Worm (Caenorhabditis elegans) whole organism, L3 larva: ENCODE data around the gene ctsa-1.1.

Experiments used
- R02D3.7 ChIP-seq: fragments of 150-350 bp; optimal IDR thresholded peaks from 2 replicates; lab custom pipeline; 2014; ENCODE audit warnings: missing biosample characterization, missing genetic modification characterization
- ZK546.5 ChIP-seq: sonication (generic microtip); optimal IDR thresholded peaks from 2 replicates; lab custom pipeline; 2017; ENCODE audit warnings: missing biosample characterization, missing genetic modification characterization
- aly-2 ChIP-seq: fragments of 150-350 bp; optimal IDR thresholded peaks from 2 replicates; lab custom pipeline; 2014; ENCODE audit warnings: missing biosample characterization, missing genetic modification characterization
- ama-1 ChIP-seq: fragments of 150-350 bp; optimal IDR thresholded peaks from 2 replicates; lab custom pipeline; 2018
- ceh-16 ChIP-seq: sonication (generic microtip); optimal IDR thresholded peaks from 2 replicates; lab custom pipeline; 2017; ENCODE audit warnings: missing biosample characterization, missing genetic modification characterization
- ceh-28 ChIP-seq: fragments of 150-350 bp; optimal IDR thresholded peaks from 2 replicates; lab custom pipeline; 2014; ENCODE audit warnings: missing biosample characterization, missing genetic modification reagents, missing genetic modification characterization
- ceh-82 ChIP-seq: fragments of 150-350 bp; optimal IDR thresholded peaks from 2 replicates; lab custom pipeline; 2014; ENCODE audit warnings: missing biosample characterization, missing genetic modification characterization
- ceh-9 ChIP-seq: sonication (generic microtip); optimal IDR thresholded peaks from 2 replicates; lab custom pipeline; 2018; ENCODE audit warnings: missing biosample characterization, missing genetic modification characterization
- daf-12 ChIP-seq: fragments of 150-350 bp; optimal IDR thresholded peaks from 2 replicates; lab custom pipeline; 2014; ENCODE audit warnings: missing biosample characterization, missing genetic modification reagents, missing genetic modification characterization
- egl-27 ChIP-seq: sonication (generic microtip); optimal IDR thresholded peaks from 4 replicates; lab custom pipeline; 2017; ENCODE audit warnings: missing biosample characterization, missing genetic modification reagents, missing genetic modification characterization
- egl-5 ChIP-seq: fragments of 150-350 bp; optimal IDR thresholded peaks from 2 replicates; lab custom pipeline; 2017; ENCODE audit warnings: missing biosample characterization, missing genetic modification reagents, missing genetic modification characterization, inconsistent platforms
- elt-1 ChIP-seq: fragments of 150-350 bp; optimal IDR thresholded peaks from 2 replicates; lab custom pipeline; 2014; ENCODE audit warnings: missing biosample characterization, missing genetic modification characterization
- elt-2 ChIP-seq: sonication (generic microtip); optimal IDR thresholded peaks from 2 replicates; lab custom pipeline; 2016; ENCODE audit warnings: missing genetic modification reagents, mild to moderate bottlenecking, missing genetic modification characterization, missing compliant biosample characterization
- elt-3 ChIP-seq, 3 experiments: fragments of 150-350 bp in 1 of 3; sonication (generic microtip) in 2 of 3; optimal IDR thresholded peaks; 2 replicates in 2 of 3; 4 replicates in 1 of 3; lab custom pipeline; 2014 to 2017; ENCODE audit warnings: missing biosample characterization in 3 of 3, missing genetic modification characterization in 3 of 3
- eor-1 ChIP-seq, 2 experiments: fragments of 150-350 bp; optimal IDR thresholded peaks; 2 replicates each; lab custom pipeline; 2014 to 2018; ENCODE audit warnings: missing biosample characterization in 2 of 2, missing genetic modification characterization in 2 of 2
- fkh-10 ChIP-seq: sonication (generic microtip); optimal IDR thresholded peaks from 2 replicates; lab custom pipeline; 2017; ENCODE audit warnings: missing biosample characterization, missing genetic modification reagents, missing genetic modification characterization
- fkh-2 ChIP-seq: fragments of 150-350 bp; optimal IDR thresholded peaks from 2 replicates; lab custom pipeline; 2014; ENCODE audit warnings: missing biosample characterization, missing genetic modification reagents, missing genetic modification characterization
- fos-1 ChIP-seq: fragments of 150-350 bp; optimal IDR thresholded peaks from 2 replicates; lab custom pipeline; 2014; ENCODE audit warnings: missing biosample characterization, missing genetic modification characterization
- hmg-11 ChIP-seq: sonication (generic microtip); optimal IDR thresholded peaks from 2 replicates; lab custom pipeline; 2016; ENCODE audit warnings: missing genetic modification characterization, missing compliant biosample characterization
- jun-1 ChIP-seq: fragments of 150-350 bp; optimal IDR thresholded peaks from 2 replicates; lab custom pipeline; 2014; ENCODE audit warnings: missing biosample characterization, missing genetic modification reagents, missing genetic modification characterization
- lin-15B ChIP-seq: fragments of 150-350 bp; optimal IDR thresholded peaks from 2 replicates; lab custom pipeline; 2014; ENCODE audit warnings: missing biosample characterization, missing genetic modification characterization
- lin-39 ChIP-seq: fragments of 150-350 bp; optimal IDR thresholded peaks from 2 replicates; lab custom pipeline; 2018; ENCODE audit warnings: missing biosample characterization, missing genetic modification reagents, missing genetic modification characterization
- lsy-12 ChIP-seq: sonication (generic microtip); optimal IDR thresholded peaks from 2 replicates; lab custom pipeline; 2016; ENCODE audit warnings: mild to moderate bottlenecking, missing genetic modification characterization, missing compliant biosample characterization
- mdl-1 ChIP-seq: fragments of 150-350 bp; optimal IDR thresholded peaks from 2 replicates; lab custom pipeline; 2014; ENCODE audit warnings: missing biosample characterization, missing genetic modification characterization
- mml-1 ChIP-seq: fragments of 150-350 bp; sonication (generic microtip); optimal IDR thresholded peaks from 3 replicates; lab custom pipeline; 2014; ENCODE audit warnings: missing biosample characterization, missing genetic modification characterization
- nfya-1 ChIP-seq: sonication (generic microtip); optimal IDR thresholded peaks from 2 replicates; lab custom pipeline; 2017; ENCODE audit warnings: missing genetic modification characterization, mild to moderate bottlenecking, missing compliant biosample characterization, antibody characterized with exemption, moderate library complexity; ENCODE audit not compliant: insufficient read depth
- nhr-11 ChIP-seq: fragments of 150-350 bp; optimal IDR thresholded peaks from 2 replicates; lab custom pipeline; 2014; ENCODE audit warnings: missing biosample characterization, missing genetic modification characterization
- nhr-12 ChIP-seq: fragments of 150-350 bp; optimal IDR thresholded peaks from 2 replicates; lab custom pipeline; 2014; ENCODE audit warnings: missing biosample characterization, missing genetic modification characterization
- nhr-23 ChIP-seq: fragments of 150-350 bp; optimal IDR thresholded peaks from 2 replicates; lab custom pipeline; 2014; ENCODE audit warnings: missing biosample characterization, missing genetic modification reagents, missing genetic modification characterization
- nhr-237 ChIP-seq: fragments of 150-350 bp; optimal IDR thresholded peaks from 2 replicates; lab custom pipeline; 2014; ENCODE audit warnings: missing biosample characterization, missing genetic modification characterization
- nhr-25 ChIP-seq: sonication (generic microtip); optimal IDR thresholded peaks from 2 replicates; lab custom pipeline; 2017; ENCODE audit warnings: missing biosample characterization, missing genetic modification characterization
- nhr-28 ChIP-seq: fragments of 150-350 bp; optimal IDR thresholded peaks from 2 replicates; lab custom pipeline; 2014; ENCODE audit warnings: missing biosample characterization, missing genetic modification characterization
- nhr-43 ChIP-seq: sonication (generic microtip); optimal IDR thresholded peaks from 2 replicates; lab custom pipeline; 2016; ENCODE audit warnings: mild to moderate bottlenecking, missing genetic modification characterization, missing compliant biosample characterization; ENCODE audit not compliant: poor library complexity, severe bottlenecking
- nhr-67 ChIP-seq: fragments of 150-350 bp; optimal IDR thresholded peaks from 2 replicates; lab custom pipeline; 2014; ENCODE audit warnings: missing biosample characterization, missing genetic modification characterization
- nhr-76 ChIP-seq: fragments of 150-350 bp; sonication (generic microtip); optimal IDR thresholded peaks from 5 replicates; lab custom pipeline; 2014; ENCODE audit warnings: missing biosample characterization, missing genetic modification characterization
- nhr-77 ChIP-seq: fragments of 150-350 bp; optimal IDR thresholded peaks from 2 replicates; lab custom pipeline; 2014; ENCODE audit warnings: missing biosample characterization, missing genetic modification characterization
- pha-4 ChIP-seq: fragments of 150-350 bp; optimal IDR thresholded peaks from 2 replicates; lab custom pipeline; 2014; ENCODE audit warnings: missing biosample characterization, missing genetic modification reagents, missing genetic modification characterization
- pqm-1 ChIP-seq: fragments of 150-350 bp; optimal IDR thresholded peaks from 2 replicates; lab custom pipeline; 2017; ENCODE audit warnings: missing biosample characterization, missing genetic modification characterization, inconsistent platforms
- sea-2 ChIP-seq: fragments of 150-350 bp; sonication (generic microtip); optimal IDR thresholded peaks from 4 replicates; lab custom pipeline; 2014; ENCODE audit warnings: missing biosample characterization, missing genetic modification reagents, missing genetic modification characterization
- skn-1 ChIP-seq: fragments of 150-350 bp; optimal IDR thresholded peaks from 2 replicates; lab custom pipeline; 2014; ENCODE audit warnings: missing biosample characterization, missing genetic modification characterization
- snpc-4 ChIP-seq: fragments of 150-350 bp; optimal IDR thresholded peaks from 2 replicates; lab custom pipeline; 2014; ENCODE audit warnings: missing biosample characterization, missing genetic modification characterization
- unc-39 ChIP-seq: sonication (generic microtip); optimal IDR thresholded peaks from 4 replicates; lab custom pipeline; 2017; ENCODE audit warnings: missing biosample characterization, missing genetic modification characterization
- unc-62 ChIP-seq: fragments of 150-350 bp; sonication (generic microtip); optimal IDR thresholded peaks from 4 replicates; lab custom pipeline; 2014; ENCODE audit warnings: missing biosample characterization, missing genetic modification reagents, missing genetic modification characterization
- zag-1 ChIP-seq: fragments of 150-350 bp; optimal IDR thresholded peaks from 2 replicates; lab custom pipeline; 2014; ENCODE audit warnings: missing biosample characterization, missing genetic modification characterization
- ztf-11 ChIP-seq: fragments of 150-350 bp; optimal IDR thresholded peaks from 2 replicates; lab custom pipeline; 2014; ENCODE audit warnings: missing biosample characterization, missing genetic modification characterization
- ztf-4 ChIP-seq: fragments of 150-350 bp; optimal IDR thresholded peaks from 2 replicates; lab custom pipeline; 2014; ENCODE audit warnings: missing biosample characterization, missing genetic modification characterization

ctsa-1.1 gene

ce11 chrII:4771282-4771681 lies 33.8 kb downstream of the ctsa-1.1 start, which contains the start of gene F26G1.5:
F26G1.5 (minus strand) TSS chrII:4771382.
- TF ChIP-seq egl-27 (tag; lab: Kevin White, UChicago), result no peak
- no peak for TF ChIP-seq eor-1 (tag; optimal IDR thresholded peaks at IDR 0.05; lab: Kevin White, UChicago)
- no peak for TF ChIP-seq nhr-77 (tag; lab: Kevin White, UChicago)
- no peak for TF ChIP-seq elt-3 (tag; optimal IDR thresholded peaks at IDR 0.05; lab: Kevin White, UChicago)
- TF ChIP-seq R02D3.7 (tag; lab: Kevin White, UChicago), result no peak
- no peak for TF ChIP-seq daf-12 (tag; lab: Kevin White, UChicago)
- TF ChIP-seq lin-15B (tag; lab: Kevin White, UChicago), result no peak
- TF ChIP-seq nhr-12, result no peak
- TF ChIP-seq ceh-28 (tag; lab: Kevin White, UChicago), result no peak
- no peak for TF ChIP-seq nhr-237
- no peak for TF ChIP-seq unc-39 (tag; lab: Kevin White, UChicago)
- no peak for TF ChIP-seq ztf-11 (tag; lab: Kevin White, UChicago)
- no peak for TF ChIP-seq lsy-12 (tag; lab: Kevin White, UChicago)
- no peak for TF ChIP-seq sea-2

- TF ChIP-seq nhr-12 (no peak), nhr-11 (tag; lab: Kevin White, UChicago) (no peak), nhr-237 (no peak), R02D3.7 (tag; lab: Kevin White, UChicago) (no peak), ceh-82 (tag; lab: Kevin White, UChicago) (no peak), lsy-12 (tag; lab: Kevin White, UChicago) (no peak), pha-4 (tag; lab: Kevin White, UChicago) (no peak), fkh-10 (no peak), skn-1 (tag; lab: Kevin White, UChicago) (no peak), lin-39 (tag; lab: Kevin White, UChicago) (no peak), hmg-11 (no peak), nhr-28 (tag; lab: Kevin White, UChicago) (no peak), ama-1 (lab: Kevin White, UChicago) (no peak), nhr-76 (no peak), unc-62 (GFP tag; lab: Kevin White, UChicago) (no peak), eor-1 (tag; optimal IDR thresholded peaks at IDR 0.05; lab: Kevin White, UChicago) (no peak), nhr-67 (tag; lab: Kevin White, UChicago) (no peak), elt-1 (tag; lab: Kevin White, UChicago) (peak; percentile 16), fkh-2 (no peak), nhr-23 (peak; percentile 9), ztf-4 (tag; lab: Kevin White, UChicago) (no peak), fos-1 (tag; lab: Kevin White, UChicago) (no peak), sea-2 (no peak), nhr-25 (tag; lab: Kevin White, UChicago) (peak; percentile 48), snpc-4 (tag; lab: Kevin White, UChicago) (no peak), pqm-1 (tag; lab: Kevin White, UChicago) (no peak), elt-3 (tag; optimal IDR thresholded peaks at IDR 0.05; lab: Kevin White, UChicago) (peak in 2 of 3 experiments; percentile 18 to 57), ceh-16 (tag; lab: Kevin White, UChicago) (no peak), egl-27 (tag; lab: Kevin White, UChicago) (no peak), lin-15B (tag; lab: Kevin White, UChicago) (no peak), ZK546.5 (no peak), mdl-1 (no peak), mml-1 (no peak), daf-12 (tag; lab: Kevin White, UChicago) (no peak), ztf-11 (tag; lab: Kevin White, UChicago) (no peak), egl-5 (tag; lab: Kevin White, UChicago) (no peak), nfya-1 (tag; lab: Kevin White, UChicago) (no peak), ceh-9 (tag; lab: Kevin White, UChicago) (no peak), nhr-43 (tag; lab: Kevin White, UChicago) (peak; percentile 44), jun-1 (no peak), aly-2 (tag; lab: Kevin White, UChicago) (no peak), elt-2 (tag; lab: Kevin White, UChicago) (no peak), nhr-77 (tag; lab: Kevin White, UChicago) (no peak), zag-1 (tag; lab: Kevin White, UChicago) (no peak)
- TF ChIP-seq, all 47 proteins: peak for 5
Measured at ce11 chrII:4772441-4772840, 35.0 kb downstream of the ctsa-1.1 start.
